Fruit fly (Drosophila melanogaster) whole organism, wandering third instar larva: ENCODE measurements around the gene SamDC.
A peak's percentile ranks its signal among the peaks of the same experiment; 100 is the strongest.

Source experiments
- Abd-B ChIP-seq: fragments of >200 bp; optimal IDR thresholded peaks from 2 replicates; lab custom pipeline; 2017; ENCODE audit warnings: missing biosample characterization, missing genetic modification characterization
- CG32264 ChIP-seq: fragments of 200-800 bp; sonication (Bioruptor generic); optimal IDR thresholded peaks from 2 replicates; lab custom pipeline; 2016; ENCODE audit warnings: missing biosample characterization, missing genetic modification characterization
- CG9705 ChIP-seq: fragments of 200-800 bp; sonication (Bioruptor generic); optimal IDR thresholded peaks from 2 replicates; lab custom pipeline; 2018; ENCODE audit warnings: missing biosample characterization, mild to moderate bottlenecking, missing genetic modification characterization
- CrebA ChIP-seq: fragments of 200-800 bp; sonication (Bioruptor generic); optimal IDR thresholded peaks from 2 replicates; lab custom pipeline; 2016; ENCODE audit warnings: missing biosample characterization, mild to moderate bottlenecking, missing genetic modification characterization, borderline replicate concordance
- Dfd ChIP-seq: fragments of >200 bp; optimal IDR thresholded peaks from 2 replicates; lab custom pipeline; 2017; ENCODE audit warnings: missing biosample characterization, missing genetic modification characterization
- GATAd ChIP-seq: sonication (Bioruptor generic); optimal IDR thresholded peaks from 2 replicates; lab custom pipeline; 2016; ENCODE audit warnings: missing biosample characterization, missing genetic modification characterization
- HLH106 ChIP-seq: fragments of 200-800 bp; optimal IDR thresholded peaks from 3 replicates; lab custom pipeline; 2019; ENCODE audit warnings: missing biosample characterization, mild to moderate bottlenecking, missing genetic modification characterization, moderate library complexity
- Hr78 ChIP-seq: fragments of >200 bp; optimal IDR thresholded peaks from 2 replicates; lab custom pipeline; 2017; ENCODE audit warnings: missing biosample characterization, missing genetic modification characterization
- Hr83 ChIP-seq: fragments of 200-300 bp; sonication (Bioruptor generic); optimal IDR thresholded peaks from 2 replicates; lab custom pipeline; 2016; ENCODE audit warnings: missing biosample characterization, mild to moderate bottlenecking, missing genetic modification characterization, moderate library complexity; ENCODE audit not compliant: poor library complexity, severe bottlenecking
- Jra ChIP-seq: sonication (Bioruptor generic); optimal IDR thresholded peaks from 2 replicates; lab custom pipeline; 2016; ENCODE audit warnings: missing biosample characterization, missing genetic modification characterization
- Mio ChIP-seq: sonication (Bioruptor generic); optimal IDR thresholded peaks from 2 replicates; lab custom pipeline; 2016; ENCODE audit warnings: missing biosample characterization, missing genetic modification characterization
- Myc ChIP-seq: fragments of >200 bp; optimal IDR thresholded peaks from 2 replicates; lab custom pipeline; 2017
- N ChIP-seq: fragments of >200 bp; optimal IDR thresholded peaks from 2 replicates; lab custom pipeline; 2018; ENCODE audit warnings: missing biosample characterization, missing external identifiers, missing genetic modification characterization
- OdsH ChIP-seq: fragments of 200-800 bp; sonication (Bioruptor generic); optimal IDR thresholded peaks from 2 replicates; lab custom pipeline; 2016; ENCODE audit warnings: missing biosample characterization, mild to moderate bottlenecking, missing genetic modification characterization
- Rel ChIP-seq, 2 experiments: fragments of 200-800 bp; sonication (Bioruptor generic) in 1 of 2; optimal IDR thresholded peaks; 2 replicates in 1 of 2; 3 replicates in 1 of 2; lab custom pipeline; 2016 to 2019; ENCODE audit warnings: mild to moderate bottlenecking in 2 of 2, missing biosample characterization in 2 of 2, missing genetic modification characterization in 2 of 2, moderate library complexity in 1 of 2
- Vsx2 ChIP-seq: fragments of 200-300, 225-300 bp; sonication (Bioruptor generic); optimal IDR thresholded peaks from 2 replicates; lab custom pipeline; 2018; ENCODE audit warnings: missing biosample characterization, missing genetic modification characterization; ENCODE audit not compliant: partially characterized antibody
- brk ChIP-seq: fragments of 200-800 bp; sonication (Bioruptor generic); optimal IDR thresholded peaks from 2 replicates; lab custom pipeline; 2016; ENCODE audit warnings: missing biosample characterization, mild to moderate bottlenecking, missing genetic modification characterization
- dl ChIP-seq, 2 experiments: fragments of 175-275, 200-275 bp in 1 of 2; fragments of 200-275 bp in 1 of 2; sonication (Bioruptor generic); optimal IDR thresholded peaks; lab custom pipeline; 2018; ENCODE audit warnings: mild to moderate bottlenecking in 2 of 2, missing biosample characterization in 2 of 2, missing genetic modification characterization in 2 of 2, moderate library complexity in 2 of 2; ENCODE audit not compliant: partially characterized antibody in 2 of 2, insufficient read depth in 1 of 2
- dmrt93B ChIP-seq: fragments of 200-800 bp; sonication (Bioruptor generic); optimal IDR thresholded peaks from 2 replicates; lab custom pipeline; 2018; ENCODE audit warnings: missing biosample characterization, mild to moderate bottlenecking, missing genetic modification characterization
- dsf ChIP-seq: sonication (Bioruptor generic); optimal IDR thresholded peaks from 2 replicates; lab custom pipeline; 2016; ENCODE audit warnings: missing biosample characterization, missing genetic modification characterization, borderline replicate concordance
- fru ChIP-seq: fragments of 200-800 bp; sonication (Bioruptor generic); optimal IDR thresholded peaks from 3 replicates; lab custom pipeline; 2016; ENCODE audit warnings: missing biosample characterization, mild to moderate bottlenecking, missing genetic modification characterization
- h ChIP-seq: fragments of 200-800 bp; sonication (Bioruptor generic); optimal IDR thresholded peaks from 3 replicates; lab custom pipeline; 2016; ENCODE audit warnings: missing biosample characterization, mild to moderate bottlenecking, missing genetic modification characterization
- jim ChIP-seq: fragments of 175-275, 200-325 bp; sonication (Bioruptor generic); optimal IDR thresholded peaks from 2 replicates; lab custom pipeline; 2016; ENCODE audit warnings: missing biosample characterization, mild to moderate bottlenecking, missing genetic modification characterization
- lola ChIP-seq: fragments of >200 bp; optimal IDR thresholded peaks from 2 replicates; lab custom pipeline; 2017; ENCODE audit warnings: missing biosample characterization, missing genetic modification characterization
- pan ChIP-seq: fragments of >200 bp; optimal IDR thresholded peaks from 2 replicates; lab custom pipeline; 2017
- psq ChIP-seq: fragments of 200-800 bp; sonication (Bioruptor generic); optimal IDR thresholded peaks from 3 replicates; lab custom pipeline; 2017; ENCODE audit warnings: missing biosample characterization, mild to moderate bottlenecking, missing genetic modification characterization, moderate library complexity
- tai ChIP-seq: sonication (Bioruptor generic); optimal IDR thresholded peaks from 2 replicates; lab custom pipeline; 2016; ENCODE audit warnings: missing biosample characterization, missing genetic modification characterization
- usp ChIP-seq: fragments of >200 bp; optimal IDR thresholded peaks from 2 replicates; lab custom pipeline; 2017; ENCODE audit warnings: missing biosample characterization, missing genetic modification characterization
- woc ChIP-seq: sonication (Bioruptor generic); optimal IDR thresholded peaks from 2 replicates; lab custom pipeline; 2016; ENCODE audit warnings: missing biosample characterization, mild to moderate bottlenecking, missing genetic modification characterization

SamDC gene

DNA sequence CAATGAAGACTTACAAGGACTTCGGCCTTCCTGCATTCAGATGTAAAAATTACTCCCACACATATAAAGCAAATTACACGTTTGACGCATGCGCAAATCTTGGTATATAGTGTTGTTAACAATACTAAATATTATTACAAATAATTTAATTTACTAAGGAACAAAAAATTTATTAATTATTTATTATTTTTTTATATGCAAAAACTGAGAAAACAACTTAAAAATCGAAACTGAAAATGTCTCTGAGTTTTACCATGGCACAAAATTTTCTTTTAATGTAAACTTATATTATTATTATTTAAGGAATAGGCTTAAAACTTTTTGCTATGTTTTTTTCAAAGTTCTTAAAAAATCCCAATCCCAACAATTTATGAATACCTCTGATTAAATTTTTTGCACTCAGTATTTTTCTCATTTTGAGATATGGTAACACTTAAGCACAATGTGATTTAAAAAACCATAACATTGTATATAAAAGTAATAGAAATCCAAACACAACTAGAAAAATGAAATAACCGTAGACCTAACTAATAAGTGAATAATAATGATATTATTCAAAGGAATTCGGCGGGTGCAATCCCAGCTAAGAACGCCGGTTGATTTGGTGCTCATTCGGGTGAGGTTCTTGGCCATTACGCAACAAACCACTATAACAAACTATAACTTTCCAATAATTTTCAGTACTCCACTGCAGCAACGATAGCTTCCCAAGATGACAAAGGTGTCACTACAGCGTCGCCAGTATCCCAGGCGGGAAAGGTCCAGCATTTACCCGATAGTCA lies 8.0 kb upstream of the SamDC start, which contains the start of the genes Schip1 and Cox10:
Gene Schip1, minus strand, starts transcription at position 51 of the 782 bp plus-strand sequence.
Gene Cox10, plus strand, starts transcription at position 406 of the 782 bp plus-strand sequence.
- TF ChIP-seq dsf (GFP tag; lab: Kevin White, UChicago) (no peak), Dfd (GFP tag; lab: Kevin White, UChicago) (no peak), Mio (no peak)

DNA sequence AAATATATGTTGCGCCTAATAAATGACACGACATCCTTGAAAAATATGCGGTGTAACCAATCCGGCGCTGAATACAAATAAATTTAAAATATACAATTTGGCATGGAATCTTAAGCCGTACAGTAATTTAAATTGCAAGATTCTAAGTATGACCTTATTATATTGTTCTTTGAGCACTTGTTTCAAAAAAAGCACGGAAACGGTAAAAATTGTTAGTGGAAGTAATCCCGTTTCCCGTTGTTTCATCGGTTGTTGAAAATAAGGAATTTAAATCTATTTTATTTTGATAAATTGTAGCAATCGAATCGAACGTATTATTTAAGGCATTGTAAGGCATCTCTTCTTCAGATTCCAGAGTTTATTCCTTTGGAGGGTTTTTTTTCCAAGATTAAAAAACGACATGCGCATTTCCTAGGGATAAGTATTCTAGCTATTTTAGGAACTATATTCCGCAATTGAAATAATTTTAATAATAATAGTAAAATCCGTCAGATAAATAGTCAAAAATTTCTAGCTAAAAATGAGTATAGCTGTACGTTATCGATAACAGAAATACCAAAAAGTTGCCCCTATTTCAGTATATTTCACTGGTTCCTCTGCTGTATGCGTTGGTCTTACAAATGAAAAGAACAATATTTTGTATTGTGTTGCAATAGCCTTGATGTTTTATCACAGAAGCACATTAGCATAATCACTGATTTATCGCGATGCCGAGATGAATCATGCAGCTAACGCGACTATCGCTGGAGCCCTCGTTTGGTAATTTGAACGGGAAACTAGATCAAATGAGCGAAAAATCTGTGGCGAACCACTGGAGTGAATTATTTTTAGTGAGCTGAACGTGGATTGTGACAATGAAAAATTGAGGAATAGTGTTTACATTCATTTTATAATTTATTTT lies 5.9 kb upstream of the SamDC start, which contains the start of gene GATAd:
Gene GATAd, plus strand, starts transcription at position 644 of the 901 bp plus-strand sequence.
- TF ChIP-seq h (GFP tag; lab: Kevin White, UChicago) (no peak), dmrt93B (GFP tag; lab: Kevin White, UChicago) (no peak), CG9705 (GFP tag; lab: Kevin White, UChicago) (no peak), fru (GFP tag; lab: Kevin White, UChicago) (no peak), brk (peak; percentile 56), Dfd (GFP tag; lab: Kevin White, UChicago) (no peak), woc (GFP tag; lab: Kevin White, UChicago) (peak; percentile 2), N (GFP tag; lab: Kevin White, UChicago) (no peak), Rel (GFP tag; optimal IDR thresholded peaks at IDR 0.05; lab: Kevin White, UChicago) (no peak), Rel (tag; optimal IDR thresholded peaks at IDR 0.05; lab: Kevin White, UChicago) (peak; percentile 35), GATAd (GFP tag; lab: Kevin White, UChicago) (no peak), Hr78 (GFP tag; lab: Kevin White, UChicago) (no peak), pan (lab: Kevin White, UChicago) (no peak), dl (GFP tag; optimal IDR thresholded peaks at IDR 0.05; lab: Kevin White, UChicago; ENCODE audit: insufficient read depth in 1 of 2, partially characterized antibody in 2 of 2) (no peak), jim (GFP tag; lab: Kevin White, UChicago) (no peak), Hr83 (GFP tag; lab: Kevin White, UChicago) (peak; percentile 50), HLH106 (tag; lab: Kevin White, UChicago) (no peak), Vsx2 (GFP tag; lab: Kevin White, UChicago) (no peak), Abd-B (GFP tag; lab: Kevin White, UChicago) (no peak), tai (no peak), OdsH (GFP tag; lab: Kevin White, UChicago) (no peak), Jra (GFP tag; lab: Kevin White, UChicago) (no peak), CrebA (GFP tag; lab: Kevin White, UChicago) (no peak), Myc (peak; percentile 71)

DNA sequence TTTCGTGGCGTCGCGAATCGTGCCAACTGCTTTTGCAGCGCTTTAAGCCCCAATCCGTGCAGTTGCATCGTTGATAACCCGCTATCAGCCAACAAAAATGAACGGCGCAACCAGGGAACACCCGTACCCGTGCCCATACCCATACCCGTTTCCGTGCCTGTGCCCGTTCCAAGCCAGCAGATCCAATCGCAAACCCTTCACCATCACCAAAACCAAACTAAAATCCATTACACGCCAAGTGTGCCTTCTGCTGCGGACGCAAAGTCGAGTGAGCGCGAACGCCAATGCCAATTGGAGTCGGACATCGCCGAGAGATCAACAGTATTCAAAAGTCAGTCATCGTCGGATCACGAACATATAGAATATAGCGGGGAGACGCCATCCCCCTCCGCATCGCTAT lies 5.0 kb upstream of the SamDC start:
- TF ChIP-seq Myc = no peak
- no peak for TF ChIP-seq Vsx2 (GFP tag; lab: Kevin White, UChicago)
- no peak for TF ChIP-seq Mio
- no peak for TF ChIP-seq psq (GFP tag; lab: Kevin White, UChicago)
- TF ChIP-seq Rel (GFP tag; optimal IDR thresholded peaks at IDR 0.05; lab: Kevin White, UChicago) = no peak
- no peak for TF ChIP-seq Rel (tag; optimal IDR thresholded peaks at IDR 0.05; lab: Kevin White, UChicago)
- no peak for TF ChIP-seq fru (GFP tag; lab: Kevin White, UChicago)
- TF ChIP-seq CG9705 (GFP tag; lab: Kevin White, UChicago) = no peak
- TF ChIP-seq CG32264 (GFP tag; lab: Kevin White, UChicago) = no peak
- no peak for TF ChIP-seq h (GFP tag; lab: Kevin White, UChicago)
- TF ChIP-seq CrebA (GFP tag; lab: Kevin White, UChicago) = no peak
- no peak for TF ChIP-seq dmrt93B (GFP tag; lab: Kevin White, UChicago)
- TF ChIP-seq usp = no peak
- no peak for TF ChIP-seq woc (GFP tag; lab: Kevin White, UChicago)
- no peak for TF ChIP-seq lola (GFP tag; lab: Kevin White, UChicago)
- no peak for TF ChIP-seq dsf (GFP tag; lab: Kevin White, UChicago)
